Fruit fly (Drosophila melanogaster): Measurements from ENCODE around the gene Fatp1.

The Fatp1 gene

DNA sequence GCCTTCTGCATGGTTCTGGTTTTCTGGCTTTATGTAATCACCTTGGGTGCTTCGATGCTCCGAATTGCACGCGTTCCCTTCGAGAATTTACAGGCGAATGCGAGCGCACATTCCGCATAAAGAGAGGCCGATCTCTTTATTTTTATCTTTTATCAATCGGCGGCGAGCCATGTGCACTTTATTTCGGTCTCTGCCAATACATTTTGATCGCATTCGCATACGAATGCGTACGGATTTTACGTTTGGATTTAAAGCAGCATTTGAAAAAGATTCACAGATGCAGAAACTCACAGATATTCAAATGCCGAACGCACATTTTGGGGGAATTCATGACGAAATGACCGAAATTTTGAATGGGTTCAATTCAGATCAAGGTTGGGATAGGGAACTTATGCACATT is 25.7 kb downstream of the Fatp1 start, which contains the start of gene CG13144:
TSS of gene CG13144 (minus strand) at position 101 of the 400 bp plus-strand sequence.
- TF ChIP-seq pan (optimal IDR thresholded peaks at IDR 0.05) (no peak), psq (optimal IDR thresholded peaks at IDR 0.05) (no peak), CG8478 (optimal IDR thresholded peaks at IDR 0.05) (no peak), usp (GFP tag; optimal IDR thresholded peaks at IDR 0.05) (no peak), EcR (GFP tag; optimal IDR thresholded peaks at IDR 0.05) (no peak), Dll (optimal IDR thresholded peaks at IDR 0.05) (no peak)

DNA sequence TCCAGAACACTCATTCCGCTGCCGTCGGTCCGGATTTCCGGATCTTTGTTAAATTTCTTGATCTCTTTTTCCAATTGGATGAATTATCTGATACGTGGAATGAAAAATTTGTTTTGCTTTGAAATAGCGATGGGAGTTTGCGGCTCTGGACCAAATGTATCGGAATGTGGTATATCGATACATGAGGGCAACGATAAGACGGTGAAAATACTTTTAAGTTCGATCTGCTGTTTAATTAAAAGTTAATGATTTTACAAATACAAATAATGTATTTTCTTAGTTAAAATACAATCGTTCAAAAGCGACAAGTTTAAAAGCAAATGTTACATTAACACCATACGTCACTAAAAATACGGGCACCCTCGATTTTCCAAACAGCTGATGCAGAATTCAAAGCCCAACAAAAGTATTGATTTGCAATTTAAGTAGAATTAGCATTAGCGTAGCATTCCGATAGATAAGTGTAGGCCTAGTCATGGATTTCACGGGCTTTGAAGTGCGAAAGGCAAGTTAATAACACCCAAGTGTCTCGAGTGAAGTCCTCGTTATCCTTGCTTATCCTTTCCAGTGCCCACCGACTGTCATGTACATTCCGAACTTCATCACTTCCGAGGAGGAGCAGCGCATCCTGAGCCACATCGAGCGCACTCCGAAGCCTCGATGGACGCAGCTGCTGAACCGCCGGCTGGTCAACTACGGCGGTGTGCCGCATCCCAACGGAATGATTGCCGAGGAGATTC is 28.4 kb downstream of the Fatp1 start, which contains the start of the genes Cog4 and CG6144:
TSS of gene Cog4 (minus strand) at position 139 of the 740 bp plus-strand sequence.
TSS of gene CG6144 (plus strand) at position 211 of the 740 bp plus-strand sequence.
- TF ChIP-seq CG8478 (optimal IDR thresholded peaks at IDR 0.05) (no peak), pan (optimal IDR thresholded peaks at IDR 0.05) (no peak), EcR (GFP tag; optimal IDR thresholded peaks at IDR 0.05) (no peak), psq (optimal IDR thresholded peaks at IDR 0.05) (no peak), usp (GFP tag; optimal IDR thresholded peaks at IDR 0.05) (no peak), Dll (optimal IDR thresholded peaks at IDR 0.05) (no peak)

DNA sequence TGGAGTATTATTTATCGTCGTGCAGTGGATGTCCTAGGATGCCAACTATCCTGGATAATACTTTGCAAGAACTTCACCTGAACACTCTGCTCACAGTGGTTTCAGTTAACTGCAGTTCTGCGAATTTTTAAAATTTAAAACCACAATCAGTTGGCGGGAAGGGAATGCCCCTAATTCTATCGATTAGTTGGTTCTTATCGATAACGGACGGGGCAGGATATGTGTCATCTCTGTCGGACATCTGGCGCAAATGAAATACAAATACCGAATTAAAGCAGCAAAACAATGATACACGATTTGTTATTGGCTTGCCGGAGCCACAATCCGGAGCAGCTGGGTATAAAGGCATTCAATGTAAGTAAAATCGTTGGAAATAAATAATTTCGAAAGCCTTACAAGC is 33.9 kb downstream of the Fatp1 start, which contains the start of gene Grip75:
TSS of gene Grip75 (plus strand) at position 223 of the 400 bp plus-strand sequence.
- TF ChIP-seq Dll (optimal IDR thresholded peaks at IDR 0.05) (no peak), usp (GFP tag; optimal IDR thresholded peaks at IDR 0.05) (no peak), psq (optimal IDR thresholded peaks at IDR 0.05) (no peak), EcR (GFP tag; optimal IDR thresholded peaks at IDR 0.05) (no peak), CG8478 (optimal IDR thresholded peaks at IDR 0.05) (no peak), pan (optimal IDR thresholded peaks at IDR 0.05) (no peak)

DNA sequence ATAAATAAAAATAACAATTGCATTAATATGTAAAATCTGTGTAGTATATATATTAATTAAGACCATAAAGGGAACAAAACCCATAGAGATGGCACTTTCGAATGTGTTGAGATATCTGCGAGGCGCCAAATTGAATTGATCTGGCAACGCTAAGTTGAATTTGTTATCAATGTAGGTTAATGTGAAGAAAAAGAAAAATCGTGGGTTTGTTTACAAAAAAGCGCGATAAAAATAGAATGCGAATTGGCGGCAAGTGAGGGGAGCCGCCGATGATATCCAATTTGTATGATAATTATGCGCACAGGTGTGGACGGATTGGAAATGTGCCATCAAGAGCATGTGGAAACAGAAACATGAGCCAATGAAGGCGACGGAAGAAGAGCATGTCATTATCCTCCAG is 37.2 kb downstream of the Fatp1 start:
- TF ChIP-seq psq (optimal IDR thresholded peaks at IDR 0.05) (no peak), Dll (optimal IDR thresholded peaks at IDR 0.05) (no peak), CG8478 (optimal IDR thresholded peaks at IDR 0.05) (no peak), usp (GFP tag; optimal IDR thresholded peaks at IDR 0.05) (no peak), pan (optimal IDR thresholded peaks at IDR 0.05) (no peak), EcR (GFP tag; optimal IDR thresholded peaks at IDR 0.05) (no peak)

DNA sequence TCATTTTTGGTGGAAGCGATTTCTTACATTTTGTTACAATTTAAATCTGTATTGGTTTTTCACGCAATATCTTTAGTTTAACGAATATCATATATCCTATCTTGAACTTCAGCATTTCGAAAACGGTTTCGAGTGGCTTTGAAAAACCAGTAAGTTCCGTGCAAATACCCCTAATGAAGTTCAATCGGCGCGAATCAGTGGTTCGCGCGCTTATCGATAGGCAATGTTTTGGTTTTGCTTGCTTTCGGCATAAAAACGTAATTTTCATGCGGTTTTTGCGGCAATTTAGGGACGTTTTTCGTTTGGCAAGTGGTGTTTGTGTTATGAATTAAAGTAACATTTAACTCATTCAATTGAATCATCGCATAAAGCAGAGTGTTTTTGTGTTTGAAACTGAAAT is 40.1 kb downstream of the Fatp1 start, which contains the start of gene RluA-2:
TSS of gene RluA-2 (plus strand) at position 195 of the 400 bp plus-strand sequence.
- TF ChIP-seq CG8478 (optimal IDR thresholded peaks at IDR 0.05) (no peak), pan (optimal IDR thresholded peaks at IDR 0.05) (no peak), EcR (GFP tag; optimal IDR thresholded peaks at IDR 0.05) (no peak), psq (optimal IDR thresholded peaks at IDR 0.05) (no peak), Dll (optimal IDR thresholded peaks at IDR 0.05) (no peak), usp (GFP tag; optimal IDR thresholded peaks at IDR 0.05) (no peak)

DNA sequence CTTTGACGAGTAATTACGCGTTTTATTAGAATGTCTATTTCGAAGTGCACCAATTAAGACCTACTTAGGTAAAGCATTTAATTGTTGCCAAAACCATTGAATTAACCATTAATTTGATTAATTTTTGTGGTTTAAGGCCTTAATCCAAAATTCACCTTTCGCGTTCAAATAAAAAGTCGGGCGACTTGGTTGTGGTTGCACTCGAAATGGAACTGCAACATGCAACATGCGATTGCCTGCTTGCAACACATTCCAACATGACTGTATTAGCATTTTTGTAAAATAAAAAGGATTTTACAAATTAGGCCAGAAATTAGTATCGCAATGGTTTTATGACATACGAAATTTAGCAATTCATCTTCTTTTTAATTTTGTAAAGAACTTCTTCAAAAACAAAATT is 42.2 kb downstream of the Fatp1 start:
- no peak for TF ChIP-seq psq (optimal IDR thresholded peaks at IDR 0.05)

DNA sequence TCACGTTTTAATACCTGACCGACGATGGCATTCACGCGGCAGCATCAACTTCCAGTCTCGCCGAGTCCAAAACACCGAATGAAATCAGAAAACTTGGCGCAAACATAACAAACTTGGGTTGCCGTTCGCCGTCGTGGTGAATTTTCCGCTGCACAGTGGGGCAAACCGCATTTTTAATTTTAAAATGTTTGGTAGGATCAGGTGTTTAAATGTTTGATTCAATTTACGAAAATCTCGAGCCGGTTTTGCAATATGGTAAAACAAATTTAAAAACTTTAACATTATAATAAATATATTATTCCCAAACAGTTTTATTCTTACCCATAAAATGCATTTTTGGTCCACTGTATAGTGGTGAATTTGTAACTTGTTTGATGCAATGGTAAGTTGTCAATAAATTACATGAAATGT is 42.7 kb downstream of the Fatp1 start, which contains the start of gene RluA-1:
TSS of gene RluA-1 (minus strand) at position 82 of the 411 bp plus-strand sequence.
- TF ChIP-seq EcR (GFP tag; optimal IDR thresholded peaks at IDR 0.05) (no peak), usp (GFP tag; optimal IDR thresholded peaks at IDR 0.05) (no peak), psq (optimal IDR thresholded peaks at IDR 0.05) (no peak), pan (optimal IDR thresholded peaks at IDR 0.05) (no peak), Dll (optimal IDR thresholded peaks at IDR 0.05) (no peak)

DNA sequence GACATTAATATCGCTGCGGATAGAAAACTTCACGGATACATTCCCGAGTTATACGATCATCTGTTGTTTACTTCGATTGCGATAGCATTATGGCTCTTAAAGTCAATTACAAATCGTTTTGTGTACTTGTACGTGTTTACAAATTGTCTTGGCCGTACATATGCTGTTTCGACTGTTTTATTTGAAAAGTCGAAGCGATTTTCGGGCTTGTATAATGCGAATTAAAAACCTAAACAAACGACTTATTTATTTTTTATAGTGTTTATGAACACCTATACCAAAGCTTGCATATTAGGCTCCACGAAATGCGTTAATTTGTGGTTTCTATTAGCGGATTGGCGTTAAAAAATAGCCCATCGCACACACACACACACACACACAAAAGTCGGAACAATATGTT is 44.8 kb downstream of the Fatp1 start:
- TF ChIP-seq usp (GFP tag; optimal IDR thresholded peaks at IDR 0.05) (no peak), Dll (optimal IDR thresholded peaks at IDR 0.05) (no peak), pan (optimal IDR thresholded peaks at IDR 0.05) (no peak), psq (optimal IDR thresholded peaks at IDR 0.05) (no peak), EcR (GFP tag; optimal IDR thresholded peaks at IDR 0.05) (no peak), CG8478 (optimal IDR thresholded peaks at IDR 0.05) (no peak)

DNA sequence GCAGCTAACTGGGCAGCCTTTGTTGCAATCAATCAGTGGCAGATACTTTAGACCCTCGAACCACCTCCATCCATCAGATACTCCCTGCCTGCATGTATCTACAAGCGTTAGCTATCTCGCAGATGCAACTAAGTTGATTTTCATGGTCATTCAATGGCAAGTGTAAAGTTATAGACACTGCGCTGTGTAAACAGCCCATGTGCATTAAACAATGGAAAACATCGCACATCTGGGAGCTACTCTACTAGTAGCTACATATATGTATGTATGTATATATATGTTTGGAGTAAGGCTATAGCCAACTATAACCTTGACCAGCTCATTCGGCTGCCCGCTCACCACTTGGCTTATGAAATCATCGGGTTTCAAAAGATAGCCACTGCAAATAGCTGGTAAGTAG is 46.8 kb downstream of the Fatp1 start:
- TF ChIP-seq usp (GFP tag; optimal IDR thresholded peaks at IDR 0.05) (no peak), CG8478 (optimal IDR thresholded peaks at IDR 0.05) (no peak), pan (optimal IDR thresholded peaks at IDR 0.05) (no peak), EcR (GFP tag; optimal IDR thresholded peaks at IDR 0.05) (no peak), Dll (optimal IDR thresholded peaks at IDR 0.05) (no peak)

DNA sequence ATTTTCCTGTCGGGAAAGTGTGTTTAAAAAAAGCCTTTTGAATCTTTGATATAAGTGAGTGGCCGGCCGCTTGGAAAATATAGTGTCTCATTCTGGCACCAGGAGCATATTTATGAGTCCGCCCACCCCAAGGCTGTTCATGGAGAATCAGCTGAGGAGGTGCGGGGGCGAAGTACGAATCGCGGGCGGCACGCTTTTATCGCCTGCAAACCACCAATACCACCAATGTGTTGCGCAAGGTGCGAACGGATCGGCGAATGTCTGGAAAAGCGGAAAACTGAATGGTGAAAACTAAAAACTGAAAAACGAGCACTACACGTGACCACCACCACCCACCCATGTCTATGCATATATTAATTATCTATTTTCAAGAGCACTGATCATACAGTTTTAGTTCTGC is 48.0 kb downstream of the Fatp1 start:
- TF ChIP-seq psq (optimal IDR thresholded peaks at IDR 0.05) (no peak), usp (GFP tag; optimal IDR thresholded peaks at IDR 0.05) (no peak)

DNA sequence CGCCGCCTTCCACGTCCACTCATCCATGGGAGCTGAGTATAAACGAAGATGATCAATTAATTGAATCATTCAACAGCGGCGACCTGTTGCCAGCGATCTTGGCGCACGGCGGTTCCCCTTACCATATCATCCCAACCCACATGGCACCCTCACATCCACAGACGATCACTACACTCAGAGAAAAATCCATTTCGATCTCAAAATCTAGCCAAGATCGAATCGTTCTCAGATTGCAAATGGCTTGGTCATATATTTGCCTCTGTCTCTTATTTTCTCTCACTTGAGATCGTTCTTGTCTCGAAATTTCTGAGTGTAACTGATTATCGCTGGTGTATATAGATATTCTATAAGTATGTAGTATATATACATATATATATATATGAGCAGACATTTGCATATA is 48.6 kb downstream of the Fatp1 start:
- TF ChIP-seq usp (GFP tag; optimal IDR thresholded peaks at IDR 0.05) (no peak), EcR (GFP tag; optimal IDR thresholded peaks at IDR 0.05) (no peak), psq (optimal IDR thresholded peaks at IDR 0.05) (no peak)

DNA sequence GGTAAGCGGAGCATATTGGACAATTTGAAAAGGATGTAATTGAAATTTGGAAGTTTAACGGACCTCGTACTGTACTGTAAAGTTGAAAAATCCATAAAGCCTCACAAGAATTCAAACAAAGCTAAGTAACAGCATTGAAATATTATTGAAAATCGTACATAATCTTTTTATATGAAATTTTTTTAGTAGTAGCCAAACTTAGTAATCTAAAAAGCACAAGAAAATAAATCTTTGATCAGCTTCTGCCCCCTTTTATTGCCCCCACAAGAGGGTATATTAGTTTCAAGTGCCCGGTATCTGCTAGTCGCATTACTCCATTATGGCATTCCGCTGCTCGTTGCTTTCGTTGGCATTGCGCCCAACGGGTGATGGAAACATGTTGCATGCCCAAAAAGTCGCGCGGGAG is 50.1 kb downstream of the Fatp1 start:
- TF ChIP-seq pan (optimal IDR thresholded peaks at IDR 0.05) = no peak
- TF ChIP-seq usp (GFP tag; optimal IDR thresholded peaks at IDR 0.05) = no peak
- no peak for TF ChIP-seq Dll (optimal IDR thresholded peaks at IDR 0.05)
- TF ChIP-seq CG8478 (optimal IDR thresholded peaks at IDR 0.05) = no peak
- TF ChIP-seq psq (optimal IDR thresholded peaks at IDR 0.05) = no peak
- no peak for TF ChIP-seq EcR (GFP tag; optimal IDR thresholded peaks at IDR 0.05)

All from whole organism.